Worm (Caenorhabditis elegans): ENCODE data around the gene R09E10.5.
A peak's percentile ranks its signal among the peaks of the same experiment; 100 is the strongest.

Gene R09E10.5

DNA sequence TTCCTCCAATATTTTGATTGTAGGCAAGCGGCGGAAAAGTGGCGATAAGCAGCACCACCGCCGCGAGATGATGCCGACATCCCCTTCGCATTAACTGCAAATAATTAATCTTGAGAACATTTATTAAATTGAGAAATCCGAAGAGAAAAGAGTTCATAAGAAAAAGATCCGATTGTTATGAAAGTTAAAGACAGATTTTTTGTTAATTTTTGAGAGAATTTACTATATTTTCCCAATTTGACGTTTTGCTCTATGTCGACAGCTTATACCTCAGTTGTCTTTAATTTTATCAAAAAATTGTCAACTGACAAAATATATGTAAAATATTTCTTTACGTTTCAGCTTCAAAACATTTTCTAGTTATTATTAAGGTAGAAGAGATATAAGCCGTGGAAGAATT, at the start of gene R09E10.5:
TSS of gene R09E10.5 (minus strand) at position 101 of the 400 bp plus-strand sequence.
- no peak for TF ChIP-seq aha-1 (tag)
- no peak for TF ChIP-seq lin-39 (tag; optimal IDR thresholded peaks at IDR 0.05)
- no peak for TF ChIP-seq nhr-111 (GFP tag; optimal IDR thresholded peaks at IDR 0.05)
- no peak for TF ChIP-seq hif-1 (tag; optimal IDR thresholded peaks at IDR 0.05)
- no peak for TF ChIP-seq lir-3 (tag; optimal IDR thresholded peaks at IDR 0.05)
- no peak for TF ChIP-seq arid-1 (GFP tag; conservative IDR thresholded peaks at IDR 0.05)
- TF ChIP-seq pqm-1 (tag; optimal IDR thresholded peaks at IDR 0.05): no peak
- TF ChIP-seq ztf-11 (tag; optimal IDR thresholded peaks at IDR 0.05): no peak
- no peak for TF ChIP-seq D1046.2 (GFP tag; IDR thresholded peaks at IDR 0.05)
- no peak for TF ChIP-seq sdz-12 (GFP tag; optimal IDR thresholded peaks at IDR 0.05)
- no peak for TF ChIP-seq F37D6.2 (tag; optimal IDR thresholded peaks at IDR 0.05)
- TF ChIP-seq aly-2 (tag; optimal IDR thresholded peaks at IDR 0.05): no peak
- TF ChIP-seq mxl-3 (GFP tag; optimal IDR thresholded peaks at IDR 0.05): no peak
- TF ChIP-seq R02D3.7 (tag; optimal IDR thresholded peaks at IDR 0.05): no peak
- TF ChIP-seq mes-2 (tag; optimal IDR thresholded peaks at IDR 0.05; ENCODE audit: poor library complexity, severe bottlenecking): no peak
- no peak for TF ChIP-seq nhr-77 (tag; optimal IDR thresholded peaks at IDR 0.05)
- no peak for TF ChIP-seq mep-1 (tag; optimal IDR thresholded peaks at IDR 0.05)
- no peak for TF ChIP-seq daf-12 (tag; optimal IDR thresholded peaks at IDR 0.05)

ce11 chrIV:10349871-10350640, 48.0 kb upstream of the R09E10.5 start, which contains the start of the genes unc-43 and Y43C5B.3:
TSS of gene unc-43 (minus strand) at chrIV:10350217.
TSS of gene Y43C5B.3 (plus strand) at chrIV:10350590.
- TF ChIP-seq dmd-9 (GFP tag; IDR thresholded peaks at IDR 0.05): no peak
- TF ChIP-seq F26F4.8 (GFP tag; conservative IDR thresholded peaks at IDR 0.05): no peak
- TF ChIP-seq ama-1 (optimal IDR thresholded peaks at IDR 0.05): no peak
- TF ChIP-seq daf-19 (GFP tag; conservative IDR thresholded peaks at IDR 0.05): no peak
- peak; percentile 82 for TF ChIP-seq pqm-1 (tag; optimal IDR thresholded peaks at IDR 0.05)
- TF ChIP-seq lin-39 (tag; optimal IDR thresholded peaks at IDR 0.05): no peak
- TF ChIP-seq arid-1 (GFP tag; conservative IDR thresholded peaks at IDR 0.05): no peak
- no peak for TF ChIP-seq unc-62 (GFP tag; optimal IDR thresholded peaks at IDR 0.05 in 1 of 2)
- TF ChIP-seq unc-62 (tag; optimal IDR thresholded peaks at IDR 0.05): no peak
- TF ChIP-seq daf-12 (tag; optimal IDR thresholded peaks at IDR 0.05): no peak
- TF ChIP-seq pha-4 (GFP tag; IDR thresholded peaks at IDR 0.05): no peak
- no peak for TF ChIP-seq pha-4 (tag; optimal IDR thresholded peaks at IDR 0.05)
- no peak for TF ChIP-seq F37D6.2 (tag; optimal IDR thresholded peaks at IDR 0.05)
- TF ChIP-seq aly-2 (tag; optimal IDR thresholded peaks at IDR 0.05): no peak
- no peak for TF ChIP-seq ceh-32 (tag; optimal IDR thresholded peaks at IDR 0.05; ENCODE audit: poor library complexity)
- TF ChIP-seq ceh-28 (tag; optimal IDR thresholded peaks at IDR 0.05): no peak
- TF ChIP-seq set-16 (GFP tag; IDR thresholded peaks at IDR 0.05): no peak
- TF ChIP-seq nhr-42 (GFP tag; IDR thresholded peaks at IDR 0.05): no peak
- no peak for TF ChIP-seq nhr-102 (tag; optimal IDR thresholded peaks at IDR 0.05)
- no peak for TF ChIP-seq dmd-8 (GFP tag; IDR thresholded peaks at IDR 0.05)
- TF ChIP-seq vab-7 (GFP tag; IDR thresholded peaks at IDR 0.05): no peak
- TF ChIP-seq T26A8.4 (GFP tag; IDR thresholded peaks at IDR 0.05): no peak
- TF ChIP-seq nhr-28 (tag; optimal IDR thresholded peaks at IDR 0.05): peak; percentile 99
- TF ChIP-seq F44E2.7 (GFP tag; IDR thresholded peaks at IDR 0.05): no peak
- no peak for TF ChIP-seq mep-1 (tag; optimal IDR thresholded peaks at IDR 0.05)
- TF ChIP-seq tag-97 (GFP tag; IDR thresholded peaks at IDR 0.05): no peak
- TF ChIP-seq zip-2 (tag; optimal IDR thresholded peaks at IDR 0.05): no peak
- no peak for TF ChIP-seq ZK546.5 (tag; optimal IDR thresholded peaks at IDR 0.05)
- TF ChIP-seq dve-1 (tag; optimal IDR thresholded peaks at IDR 0.05; ENCODE audit: insufficient read depth): peak; percentile 54
- TF ChIP-seq nhr-6 (tag; optimal IDR thresholded peaks at IDR 0.05): no peak
- TF ChIP-seq nhr-11 (tag; optimal IDR thresholded peaks at IDR 0.05): no peak
- TF ChIP-seq lin-13 (GFP tag; optimal IDR thresholded peaks at IDR 0.05): no peak
- no peak for TF ChIP-seq Y5F2A.4 (GFP tag; optimal IDR thresholded peaks at IDR 0.05)
- TF ChIP-seq attf-4 (tag; optimal IDR thresholded peaks at IDR 0.05): no peak
- TF ChIP-seq Y105C5A.15 (GFP tag; IDR thresholded peaks at IDR 0.05): no peak
- TF ChIP-seq F10B5.3 (tag; optimal IDR thresholded peaks at IDR 0.05): no peak
- no peak for TF ChIP-seq zip-11 (GFP tag; IDR thresholded peaks at IDR 0.05)
- peak; percentile 2 for TF ChIP-seq nhr-48 (tag; optimal IDR thresholded peaks at IDR 0.05)
- no peak for TF ChIP-seq ceh-62 (tag; optimal IDR thresholded peaks at IDR 0.05)
- TF ChIP-seq unc-39 (tag; optimal IDR thresholded peaks at IDR 0.05): no peak
